Fruit fly (Drosophila melanogaster) whole organism, pupa: ENCODE measurements around the gene Got2.

ENCODE experiments used
- CG10348 ChIP-seq: fragments of 200-800 bp; sonication (Bioruptor generic); IDR thresholded peaks from 2 replicates; pipeline ENCODE4 v1.3.6; 2022; ENCODE audit warnings: missing biosample characterization, missing genetic modification characterization
- CG12605 ChIP-seq: fragments of 200-800 bp; sonication (Bioruptor generic); IDR thresholded peaks from 2 replicates; pipeline ENCODE4 v1.3.6; 2022; ENCODE audit warnings: missing biosample characterization, missing genetic modification characterization
- CG14655 ChIP-seq: fragments of 200-800 bp; sonication (Bioruptor generic); optimal IDR thresholded peaks from 3 replicates; lab custom pipeline; 2017; ENCODE audit warnings: mild to moderate bottlenecking, missing biosample characterization, missing genetic modification reagents, missing genetic modification characterization
- CG15710 ChIP-seq: fragments of 200-800 bp; sonication (Bioruptor generic); optimal IDR thresholded peaks from 2 replicates; lab custom pipeline; 2018; ENCODE audit warnings: missing biosample characterization, mild to moderate bottlenecking, missing genetic modification characterization, moderate library complexity
- CG34367 ChIP-seq: fragments of 200-800 bp; sonication (Bioruptor generic); optimal IDR thresholded peaks from 2 replicates; lab custom pipeline; 2018; ENCODE audit warnings: missing biosample characterization, mild to moderate bottlenecking, missing genetic modification characterization
- CG8159 ChIP-seq: fragments of 200-800 bp; sonication (Bioruptor generic); optimal IDR thresholded peaks from 3 replicates; lab custom pipeline; 2018; ENCODE audit warnings: missing biosample characterization, mild to moderate bottlenecking, missing genetic modification characterization, moderate library complexity
- CG9948 ChIP-seq: fragments of 200-800 bp; sonication (Bioruptor generic); optimal IDR thresholded peaks from 2 replicates; lab custom pipeline; 2018; ENCODE audit warnings: missing biosample characterization, mild to moderate bottlenecking, missing genetic modification characterization, moderate library complexity
- EcR ChIP-seq: fragments of 200-800 bp; sonication (Bioruptor generic); optimal IDR thresholded peaks from 3 replicates; lab custom pipeline; 2019; ENCODE audit warnings: missing biosample characterization, missing genetic modification characterization, mild to moderate bottlenecking, moderate library complexity, missing genetic modification reagents
- Pif1A ChIP-seq: fragments of 200-800 bp; sonication (Bioruptor generic); optimal IDR thresholded peaks from 3 replicates; lab custom pipeline; 2016; ENCODE audit warnings: missing biosample characterization, missing genetic modification characterization
- Snoo ChIP-seq: fragments of 200-800 bp; sonication (Bioruptor generic); optimal IDR thresholded peaks from 3 replicates; lab custom pipeline; 2017; ENCODE audit warnings: missing biosample characterization, mild to moderate bottlenecking, missing genetic modification characterization, inconsistent platforms
- fd96Ca ChIP-seq: fragments of 200-800 bp; sonication (Bioruptor generic); IDR thresholded peaks from 3 replicates; pipeline ENCODE4 v1.3.6; 2022; ENCODE audit warnings: missing biosample characterization, missing genetic modification characterization
- rn ChIP-seq: fragments of 200-800 bp; sonication (Bioruptor generic); IDR thresholded peaks from 2 replicates; pipeline ENCODE4 v1.3.6; 2022; ENCODE audit warnings: missing biosample characterization, missing genetic modification characterization

DNA sequence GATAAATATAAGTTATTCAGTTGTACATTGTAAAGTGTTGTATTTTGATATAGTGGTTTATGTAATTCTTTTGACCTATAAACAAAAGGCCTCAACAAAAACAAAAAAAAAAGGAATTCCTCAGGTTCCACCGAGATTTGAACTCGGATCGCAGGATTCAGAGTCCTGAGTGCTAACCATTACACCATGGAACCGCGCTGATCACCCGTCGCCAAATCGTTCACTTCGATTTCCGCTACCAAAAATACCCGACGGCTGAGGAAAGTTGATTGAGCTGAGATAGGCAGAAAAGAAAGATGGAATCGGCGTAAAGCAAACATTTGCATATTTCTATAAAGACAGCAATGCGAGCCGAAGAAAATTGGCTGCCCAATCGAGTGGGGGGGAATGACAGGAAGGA lies 25.5 kb upstream of the Got2 start:
- TF ChIP-seq CG12605 (GFP tag; lab: Robert Waterston, UW) (no peak), CG15710 (no peak), rn (GFP tag; lab: Robert Waterston, UW) (no peak), Snoo (tag; lab: Kevin White, UChicago) (no peak), EcR (GFP tag; lab: Kevin White, UChicago) (no peak), fd96Ca (no peak), Pif1A (GFP tag; lab: Kevin White, UChicago) (no peak), CG34367 (tag; lab: Kevin White, UChicago) (no peak), CG8159 (tag; lab: Kevin White, UChicago) (no peak), CG14655 (GFP tag; lab: Kevin White, UChicago) (no peak), CG9948 (tag; lab: Kevin White, UChicago) (no peak), CG10348 (no peak)
